Worm (Caenorhabditis elegans) whole organism, early embryonic: ENCODE results near the gene K07F5.22.

ENCODE experiments used
- B0310.2 ChIP-seq: sonication (generic microtip); optimal IDR thresholded peaks from 2 replicates; lab custom pipeline; 2016; ENCODE audit warnings: mild to moderate bottlenecking, missing genetic modification characterization, missing compliant biosample characterization
- F13C5.2 ChIP-seq: sonication (generic microtip); optimal IDR thresholded peaks from 2 replicates; lab custom pipeline; 2017; ENCODE audit warnings: mild to moderate bottlenecking, missing genetic modification characterization, inconsistent platforms, missing compliant biosample characterization
- aly-1 ChIP-seq: sonication (generic microtip); optimal IDR thresholded peaks from 2 replicates; lab custom pipeline; 2016; ENCODE audit warnings: missing genetic modification characterization, missing compliant biosample characterization
- ama-1 ChIP-seq: fragments of 150-350 bp; optimal IDR thresholded peaks from 2 replicates; lab custom pipeline; 2014
- ceh-13 ChIP-seq: fragments of 200-800 bp; sonication (Bioruptor generic); optimal IDR thresholded peaks from 2 replicates; lab custom pipeline; 2018; ENCODE audit warnings: mild to moderate bottlenecking, missing genetic modification characterization, missing compliant biosample characterization
- ceh-36 ChIP-seq: sonication (generic microtip); optimal IDR thresholded peaks from 2 replicates; lab custom pipeline; 2016; ENCODE audit warnings: missing genetic modification characterization, inconsistent platforms, missing compliant biosample characterization
- ets-7 ChIP-seq: sonication (generic microtip); optimal IDR thresholded peaks from 2 replicates; lab custom pipeline; 2016; ENCODE audit warnings: missing genotype, missing genetic modification characterization, missing compliant biosample characterization
- flt-1 ChIP-seq: fragments of 200-800 bp; sonication (Bioruptor generic); IDR thresholded peaks from 2 replicates; pipeline ENCODE4 v1.3.6; 2022; ENCODE audit warnings: missing genetic modification characterization, missing compliant biosample characterization
- sea-1 ChIP-seq: fragments of 200-800 bp; sonication (Bioruptor generic); conservative IDR thresholded peaks from 2 replicates; pipeline ENCODE4 v1.3.6; 2022; ENCODE audit warnings: missing genetic modification characterization, missing compliant biosample characterization
- tbx-11 ChIP-seq: fragments of 200-800 bp; sonication (Bioruptor generic); IDR thresholded peaks from 2 replicates; pipeline ENCODE4 v1.3.6; 2022; ENCODE audit warnings: missing genetic modification characterization, missing compliant biosample characterization
- tbx-37 ChIP-seq: fragments of 200-800 bp; sonication (Bioruptor generic); conservative IDR thresholded peaks from 2 replicates; pipeline ENCODE4 v1.3.6; 2022; ENCODE audit warnings: missing genetic modification reagents, missing genetic modification characterization, missing compliant biosample characterization

DNA sequence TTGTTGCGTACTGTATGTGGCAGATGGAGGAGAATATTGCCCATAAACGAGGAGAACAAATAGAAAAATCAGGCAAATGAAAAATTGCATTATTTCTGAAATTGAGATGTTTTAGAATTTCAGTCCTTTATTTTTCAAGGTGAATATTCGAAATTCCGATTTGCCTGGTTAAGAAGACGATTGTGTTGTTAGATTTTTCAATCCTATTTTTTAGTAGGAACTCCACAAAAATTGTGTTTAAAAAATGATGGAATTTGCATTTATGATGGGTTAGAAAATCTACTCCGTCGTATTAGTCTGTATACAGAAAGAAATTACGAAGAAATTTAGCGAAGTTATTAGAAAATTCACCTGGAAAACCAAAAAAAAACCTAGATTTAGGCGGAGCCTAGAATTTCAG lies 49.4 kb upstream of the K07F5.22 start, which contains the start of gene egl-20:
- no peak for TF ChIP-seq tbx-11 (GFP tag; lab: Robert Waterston, UW)
- no peak for TF ChIP-seq ama-1 (lab: Kevin White, UChicago)
- TF ChIP-seq flt-1 (GFP tag; lab: Robert Waterston, UW): no peak
- TF ChIP-seq tbx-37: no peak
- TF ChIP-seq ceh-13 (GFP tag; lab: Kevin White, UChicago): no peak
- TF ChIP-seq sea-1 (GFP tag; lab: Robert Waterston, UW): no peak
- TF ChIP-seq B0310.2 (tag; lab: Kevin White, UChicago): no peak
- TF ChIP-seq ceh-36 (tag; lab: Kevin White, UChicago): no peak
- TF ChIP-seq ets-7 (tag; lab: Kevin White, UChicago): no peak
- no peak for TF ChIP-seq F13C5.2 (tag; lab: Kevin White, UChicago)
- TF ChIP-seq aly-1 (tag; lab: Kevin White, UChicago): no peak
